Worm (Caenorhabditis elegans): ENCODE results near the gene R166.3.
"Not testable (repeated sequence)": the region's sequence is repeated elsewhere in the genome, so short reads cannot be mapped to it uniquely, and the experiment has no call there.

R166.3 gene

DNA sequence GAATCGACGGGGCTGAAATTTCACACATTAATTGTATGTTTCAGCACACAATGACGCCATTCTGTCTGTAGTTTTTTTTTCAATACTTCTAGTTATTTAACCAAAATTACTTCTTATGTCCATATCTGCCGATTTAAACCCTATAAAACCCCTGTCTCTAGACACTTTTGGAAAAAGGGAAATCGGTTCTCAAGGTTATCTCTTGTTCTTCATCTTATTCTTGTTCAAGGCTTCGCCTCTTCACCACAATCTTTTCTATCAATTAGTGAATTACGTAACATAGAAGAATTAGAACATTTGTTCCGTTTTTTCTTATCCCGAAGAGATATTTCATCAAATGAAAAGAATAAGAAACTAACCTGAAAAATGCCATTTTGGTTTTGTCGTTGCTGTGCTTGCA is 38.5 kb downstream of the R166.3 start:
- TF ChIP-seq hlh-6 (tag; optimal IDR thresholded peaks at IDR 0.05) (no peak), madf-2 (tag; optimal IDR thresholded peaks at IDR 0.05) (no peak), ceh-14 (tag; optimal IDR thresholded peaks at IDR 0.05) (no peak), pha-2 (tag; optimal IDR thresholded peaks at IDR 0.05) (no peak), elt-4 (tag; optimal IDR thresholded peaks at IDR 0.05) (no peak), T23F11.4 (GFP tag; optimal IDR thresholded peaks at IDR 0.05) (no peak), K02D7.2 (tag; optimal IDR thresholded peaks at IDR 0.05) (no peak), fkh-10 (GFP tag; optimal IDR thresholded peaks at IDR 0.05) (no peak), hlh-15 (tag; optimal IDR thresholded peaks at IDR 0.05) (no peak), mec-3 (tag; optimal IDR thresholded peaks at IDR 0.05; ENCODE audit: borderline replicate concordance) (no peak), syd-9 (tag; optimal IDR thresholded peaks at IDR 0.05) (no peak), unc-42 (tag; optimal IDR thresholded peaks at IDR 0.05) (no peak), rnt-1 (tag; optimal IDR thresholded peaks at IDR 0.05) (no peak), ceh-19 (GFP tag; optimal IDR thresholded peaks at IDR 0.05) (no peak), odd-2 (tag; optimal IDR thresholded peaks at IDR 0.05) (no peak), C08G9.2 (tag; optimal IDR thresholded peaks at IDR 0.05) (no peak), tbx-7 (tag; optimal IDR thresholded peaks at IDR 0.05) (no peak), ceh-30 (tag; optimal IDR thresholded peaks at IDR 0.05) (no peak), tbx-2 (tag; optimal IDR thresholded peaks at IDR 0.05) (no peak), sox-4 (tag; optimal IDR thresholded peaks at IDR 0.05) (no peak)

- no peak for TF ChIP-seq pax-1 (tag; optimal IDR thresholded peaks at IDR 0.05)
- no peak for TF ChIP-seq ceh-34 (tag; optimal IDR thresholded peaks at IDR 0.05)
- no peak for TF ChIP-seq hlh-30 (tag; optimal IDR thresholded peaks at IDR 0.05; ENCODE audit: insufficient read depth)
- TF ChIP-seq ceh-6 (GFP tag; optimal IDR thresholded peaks at IDR 0.05), result no peak
- TF ChIP-seq ceh-22 (tag; optimal IDR thresholded peaks at IDR 0.05), result no peak
- no peak for TF ChIP-seq gmeb-2 (tag; optimal IDR thresholded peaks at IDR 0.05)
- TF ChIP-seq hlh-15 (tag; optimal IDR thresholded peaks at IDR 0.05), result no peak
- no peak for TF ChIP-seq fax-1 (tag; optimal IDR thresholded peaks at IDR 0.05)
- TF ChIP-seq lin-11 (tag; optimal IDR thresholded peaks at IDR 0.05), result no peak
- TF ChIP-seq pha-4 (tag; optimal IDR thresholded peaks at IDR 0.05), result no peak
- TF ChIP-seq madf-2 (tag; optimal IDR thresholded peaks at IDR 0.05), result no peak
- no peak for TF ChIP-seq hlh-8 (tag; optimal IDR thresholded peaks at IDR 0.05)
These were observed 43.2 kb downstream of the R166.3 start, which contains the start of gene ZK666.12 for ce11 chrII:10495912-10496311. Gene ZK666.12, plus strand, starts transcription at chrII:10496212.

ce11 chrII:10494467-10494866 is 44.7 kb downstream of the R166.3 start, which contains the start of gene ZK666.14:
Gene ZK666.14, plus strand, starts transcription at chrII:10494767.
- TF ChIP-seq unc-42 (tag; optimal IDR thresholded peaks at IDR 0.05), result no peak
- no peak for TF ChIP-seq ahr-1 (tag; optimal IDR thresholded peaks at IDR 0.05)
- TF ChIP-seq pha-2 (tag; optimal IDR thresholded peaks at IDR 0.05), result no peak
- no peak for TF ChIP-seq ttx-3 (tag; optimal IDR thresholded peaks at IDR 0.05)
- TF ChIP-seq ceh-34 (tag; optimal IDR thresholded peaks at IDR 0.05), result no peak

DNA sequence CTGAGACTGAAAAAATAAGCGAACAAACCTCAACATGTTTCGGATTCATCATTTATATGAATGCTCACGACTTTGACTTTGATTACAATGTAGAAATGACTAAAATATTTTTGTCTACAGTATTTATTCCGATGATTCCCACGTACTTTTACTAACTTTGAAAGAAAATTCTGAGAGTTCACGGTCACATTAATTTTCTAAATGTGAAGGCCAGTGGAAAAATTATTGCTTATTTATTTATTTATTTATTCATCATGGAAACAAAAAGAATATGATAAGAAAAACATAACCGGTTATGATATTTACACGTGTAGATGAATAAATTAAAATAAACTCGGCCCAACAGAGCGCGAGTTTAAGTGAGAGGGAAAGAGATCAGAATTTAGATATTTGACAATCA is 46.1 kb downstream of the R166.3 start, which contains the start of gene ZK666.8:
Gene ZK666.8 (minus strand): TSS at position 101 of the 400 bp plus-strand sequence.
- TF ChIP-seq hlh-6 (tag; optimal IDR thresholded peaks at IDR 0.05); ttx-3 (tag; optimal IDR thresholded peaks at IDR 0.05); ceh-6 (GFP tag; optimal IDR thresholded peaks at IDR 0.05): not testable (repeated sequence)

- TF ChIP-seq ahr-1 (tag; optimal IDR thresholded peaks at IDR 0.05) (no peak), madf-2 (tag; optimal IDR thresholded peaks at IDR 0.05) (no peak), dmd-4 (tag; optimal IDR thresholded peaks at IDR 0.05; ENCODE audit: borderline replicate concordance) (no peak), K09A11.1 (tag; optimal IDR thresholded peaks at IDR 0.05; ENCODE audit: insufficient read depth) (no peak), unc-55 (GFP tag; optimal IDR thresholded peaks at IDR 0.05) (no peak), ceh-18 (tag; optimal IDR thresholded peaks at IDR 0.05) (no peak), pax-1 (tag; optimal IDR thresholded peaks at IDR 0.05) (no peak), ceh-24 (tag; optimal IDR thresholded peaks at IDR 0.05) (no peak), nhr-232 (tag; optimal IDR thresholded peaks at IDR 0.05) (no peak), pat-9 (tag; optimal IDR thresholded peaks at IDR 0.05) (no peak), ceh-31 (tag; optimal IDR thresholded peaks at IDR 0.05) (no peak), pag-3 (tag; optimal IDR thresholded peaks at IDR 0.05; ENCODE audit: borderline replicate concordance) (no peak), zip-5 (tag; optimal IDR thresholded peaks at IDR 0.05) (no peak), mec-3 (tag; optimal IDR thresholded peaks at IDR 0.05; ENCODE audit: borderline replicate concordance) (no peak), ama-1 (optimal IDR thresholded peaks at IDR 0.05) (no peak), ceh-30 (tag; optimal IDR thresholded peaks at IDR 0.05) (no peak), tbx-7 (tag; optimal IDR thresholded peaks at IDR 0.05) (no peak), tbx-2 (tag; optimal IDR thresholded peaks at IDR 0.05) (no peak)
These were observed 48.8 kb downstream of the R166.3 start, which contains the start of gene clec-61 for ce11 chrII:10490329-10490728. Gene clec-61, minus strand, starts transcription at chrII:10490537.
